Fruit fly (Drosophila melanogaster) whole organism, prepupa: ENCODE data around the gene CG7987.

ENCODE experiments used
- Blimp-1 ChIP-seq: fragments of 200-800 bp; sonication (Bioruptor generic); optimal IDR thresholded peaks from 3 replicates; lab custom pipeline; 2017; ENCODE audit warnings: missing biosample characterization, missing genetic modification characterization, mild to moderate bottlenecking, moderate library complexity, missing genetic modification reagents
- CG10669 ChIP-seq: fragments of 200-800 bp; sonication (Bioruptor generic); optimal IDR thresholded peaks from 3 replicates; lab custom pipeline; 2018; ENCODE audit warnings: missing biosample characterization, mild to moderate bottlenecking, missing genetic modification characterization, moderate library complexity
- CG11294 ChIP-seq: fragments of 200-800 bp; sonication (Bioruptor generic); IDR thresholded peaks from 2 replicates; pipeline ENCODE4 v1.3.6; 2022; ENCODE audit warnings: missing biosample characterization, missing genetic modification characterization
- CG11762 ChIP-seq: fragments of 200-800 bp; sonication (Bioruptor generic); optimal IDR thresholded peaks from 3 replicates; lab custom pipeline; 2016; ENCODE audit warnings: missing biosample characterization, missing genetic modification characterization; ENCODE audit not compliant: insufficient read depth
- CG11902 ChIP-seq: fragments of 200-800 bp; sonication (Bioruptor generic); optimal IDR thresholded peaks from 3 replicates; lab custom pipeline; 2016; ENCODE audit warnings: missing biosample characterization, missing genetic modification characterization
- CG15336 ChIP-seq: fragments of 200-800 bp; sonication (Bioruptor generic); IDR thresholded peaks from 2 replicates; pipeline ENCODE4 v1.3.6; 2022; ENCODE audit warnings: missing biosample characterization, missing genetic modification characterization
- CG1621 ChIP-seq: fragments of 200-800 bp; sonication (Bioruptor generic); optimal IDR thresholded peaks from 3 replicates; lab custom pipeline; 2018; ENCODE audit warnings: missing biosample characterization, mild to moderate bottlenecking, missing genetic modification characterization
- CG16779 ChIP-seq: fragments of 200-800 bp; sonication (Bioruptor generic); optimal IDR thresholded peaks from 3 replicates; lab custom pipeline; 2017; ENCODE audit warnings: missing biosample characterization, mild to moderate bottlenecking, missing genetic modification characterization
- CG34406 ChIP-seq: fragments of 200-800 bp; sonication (Bioruptor generic); optimal IDR thresholded peaks from 3 replicates; lab custom pipeline; 2016; ENCODE audit warnings: missing biosample characterization, missing genetic modification characterization
- CG3919 ChIP-seq: fragments of 200-800 bp; sonication (Bioruptor generic); optimal IDR thresholded peaks from 3 replicates; lab custom pipeline; 2016; ENCODE audit warnings: missing biosample characterization, missing genetic modification characterization
- CG6163 ChIP-seq: fragments of 200-800 bp; sonication (Bioruptor generic); IDR thresholded peaks from 3 replicates; pipeline ENCODE4 v1.3.6; 2022; ENCODE audit warnings: missing biosample characterization, missing genetic modification characterization
- CG6276 ChIP-seq: fragments of 200-800 bp; sonication (Bioruptor generic); optimal IDR thresholded peaks from 2 replicates; lab custom pipeline; 2017; ENCODE audit warnings: missing biosample characterization, mild to moderate bottlenecking, missing genetic modification characterization
- CG6792 ChIP-seq: fragments of 200-800 bp; sonication (Bioruptor generic); optimal IDR thresholded peaks from 3 replicates; lab custom pipeline; 2016; ENCODE audit warnings: missing biosample characterization, missing genetic modification characterization
- CG6808 ChIP-seq: fragments of 200-800 bp; sonication (Bioruptor generic); optimal IDR thresholded peaks from 3 replicates; lab custom pipeline; 2017; ENCODE audit warnings: missing biosample characterization, missing genetic modification characterization, mild to moderate bottlenecking, moderate library complexity, missing genetic modification reagents
- CG7368 ChIP-seq: fragments of 200-800 bp; sonication (Bioruptor generic); optimal IDR thresholded peaks from 3 replicates; lab custom pipeline; 2016; ENCODE audit warnings: missing biosample characterization, missing genetic modification characterization
- CG8119 ChIP-seq: fragments of 200-800 bp; sonication (Bioruptor generic); IDR thresholded peaks from 3 replicates; pipeline ENCODE4 v1.3.6; 2022; ENCODE audit warnings: missing biosample characterization, missing genetic modification characterization
- CG8319 ChIP-seq: fragments of 200-800 bp; sonication (Bioruptor generic); optimal IDR thresholded peaks from 3 replicates; lab custom pipeline; 2016; ENCODE audit warnings: missing biosample characterization, missing genetic modification characterization
- CG8632 ChIP-seq: fragments of 200-800 bp; sonication (Bioruptor generic); optimal IDR thresholded peaks from 3 replicates; lab custom pipeline; 2016; ENCODE audit warnings: missing biosample characterization, missing genetic modification characterization
- CG9139 ChIP-seq: fragments of 200-800 bp; sonication (Bioruptor generic); optimal IDR thresholded peaks from 3 replicates; lab custom pipeline; 2017; ENCODE audit warnings: missing biosample characterization, mild to moderate bottlenecking, missing genetic modification characterization
- Eip78C ChIP-seq: fragments of 200-800 bp; sonication (Bioruptor generic); peaks from one replicate; lab custom pipeline; 2016; ENCODE audit warnings: missing biosample characterization, missing genetic modification characterization
- Ets21C ChIP-seq: fragments of 200-800 bp; sonication (Bioruptor generic); optimal IDR thresholded peaks from 3 replicates; lab custom pipeline; 2016; ENCODE audit warnings: missing biosample characterization, missing genetic modification characterization
- Ets96B ChIP-seq: fragments of 200-800 bp; optimal IDR thresholded peaks from 2 replicates; lab custom pipeline; 2019; ENCODE audit warnings: missing biosample characterization, mild to moderate bottlenecking, missing genetic modification characterization, moderate library complexity
- Hr39 ChIP-seq: fragments of 200-800 bp; sonication (Bioruptor generic); optimal IDR thresholded peaks from 2 replicates; lab custom pipeline; 2016; ENCODE audit warnings: missing biosample characterization, missing genetic modification characterization
- Lpt ChIP-seq: fragments of 200-800 bp; sonication (Bioruptor generic); optimal IDR thresholded peaks from 3 replicates; lab custom pipeline; 2016; ENCODE audit warnings: missing biosample characterization, missing genetic modification characterization
- Met ChIP-seq: fragments of 200-800 bp; sonication (Bioruptor generic); optimal IDR thresholded peaks from 3 replicates; lab custom pipeline; 2016; ENCODE audit warnings: missing biosample characterization, missing genetic modification characterization
- OdsH ChIP-seq: fragments of 200-800 bp; sonication (Bioruptor generic); optimal IDR thresholded peaks from 3 replicates; lab custom pipeline; 2016; ENCODE audit warnings: missing biosample characterization, missing genetic modification characterization
- Smox ChIP-seq: fragments of 200-800 bp; sonication (Bioruptor generic); optimal IDR thresholded peaks from 3 replicates; lab custom pipeline; 2016; ENCODE audit warnings: missing biosample characterization, missing genetic modification characterization
- Sox102F ChIP-seq: fragments of 200-800 bp; sonication (Bioruptor generic); optimal IDR thresholded peaks from 2 replicates; lab custom pipeline; 2016; ENCODE audit warnings: missing biosample characterization, mild to moderate bottlenecking, missing genetic modification characterization
- Sox14 ChIP-seq: fragments of 200-800 bp; sonication (Bioruptor generic); optimal IDR thresholded peaks from 3 replicates; lab custom pipeline; 2016; ENCODE audit warnings: missing biosample characterization, missing genetic modification characterization
- achi ChIP-seq: fragments of 200-800 bp; sonication (Bioruptor generic); optimal IDR thresholded peaks from 3 replicates; lab custom pipeline; 2016; ENCODE audit warnings: missing biosample characterization, missing genetic modification characterization
- acj6 ChIP-seq: fragments of 200-800 bp; sonication (Bioruptor generic); optimal IDR thresholded peaks from 3 replicates; lab custom pipeline; 2016; ENCODE audit warnings: missing biosample characterization, missing genetic modification characterization
- dac ChIP-seq: fragments of 200-800 bp; sonication (Bioruptor generic); optimal IDR thresholded peaks from 2 replicates; lab custom pipeline; 2017; ENCODE audit warnings: missing biosample characterization, mild to moderate bottlenecking, missing genetic modification characterization
- dsx ChIP-seq: fragments of 200-800 bp; optimal IDR thresholded peaks from 3 replicates; lab custom pipeline; 2019; ENCODE audit warnings: missing biosample characterization, mild to moderate bottlenecking, missing genetic modification characterization, moderate library complexity; ENCODE audit not compliant: poor library complexity, severe bottlenecking
- eg ChIP-seq: fragments of 200-800 bp; sonication (Bioruptor generic); IDR thresholded peaks from 3 replicates; pipeline ENCODE4 v1.3.6; 2022; ENCODE audit warnings: missing biosample characterization, missing genetic modification characterization
- esn ChIP-seq: fragments of 200-800 bp; sonication (Bioruptor generic); optimal IDR thresholded peaks from 2 replicates; lab custom pipeline; 2016; ENCODE audit warnings: missing biosample characterization, mild to moderate bottlenecking, missing genetic modification characterization, moderate library complexity
- fd59A ChIP-seq: fragments of 200-800 bp; sonication (Bioruptor generic); optimal IDR thresholded peaks from 2 replicates; lab custom pipeline; 2017; ENCODE audit warnings: missing biosample characterization, mild to moderate bottlenecking, missing genetic modification characterization, missing genetic modification reagents
- fd85E ChIP-seq: fragments of 200-800 bp; sonication (Bioruptor generic); optimal IDR thresholded peaks from 3 replicates; lab custom pipeline; 2016; ENCODE audit warnings: missing biosample characterization, missing genetic modification characterization
- fkh ChIP-seq: fragments of 200-800 bp; sonication (Bioruptor generic); optimal IDR thresholded peaks from 3 replicates; lab custom pipeline; 2017; ENCODE audit warnings: missing biosample characterization, mild to moderate bottlenecking, missing genetic modification characterization, moderate library complexity
- net ChIP-seq: fragments of 200-800 bp; sonication (Bioruptor generic); optimal IDR thresholded peaks from 3 replicates; lab custom pipeline; 2016; ENCODE audit warnings: missing biosample characterization, missing genetic modification characterization
- pdm3 ChIP-seq: fragments of 200-800 bp; sonication (Bioruptor generic); optimal IDR thresholded peaks from 3 replicates; lab custom pipeline; 2016; ENCODE audit warnings: missing biosample characterization, missing genetic modification characterization
- salr ChIP-seq, 2 experiments: fragments of 200-800 bp; sonication (Bioruptor generic); optimal IDR thresholded peaks; 3 replicates each; lab custom pipeline; 2016 to 2018; ENCODE audit warnings: missing biosample characterization in 2 of 2, missing genetic modification characterization in 2 of 2, mild to moderate bottlenecking in 1 of 2
- spab ChIP-seq: fragments of 200-800 bp; sonication (Bioruptor generic); optimal IDR thresholded peaks from 2 replicates; lab custom pipeline; 2017; ENCODE audit warnings: missing biosample characterization, mild to moderate bottlenecking, missing genetic modification characterization, missing genetic modification reagents
- ss ChIP-seq, 2 experiments: fragments of 200-800 bp; sonication (Bioruptor generic); optimal IDR thresholded peaks; 2 replicates in 1 of 2; 3 replicates in 1 of 2; lab custom pipeline; 2017 to 2018; ENCODE audit warnings: mild to moderate bottlenecking in 2 of 2, missing biosample characterization in 2 of 2, missing genetic modification characterization in 2 of 2, moderate library complexity in 1 of 2
- svp ChIP-seq: fragments of 200-800 bp; sonication (Bioruptor generic); peaks from one replicate; lab custom pipeline; 2016; ENCODE audit warnings: missing biosample characterization, missing genetic modification characterization
- vri ChIP-seq: fragments of 200-800 bp; sonication (Bioruptor generic); optimal IDR thresholded peaks from 3 replicates; lab custom pipeline; 2016; ENCODE audit warnings: missing biosample characterization, mild to moderate bottlenecking, missing genetic modification characterization

CG7987 gene

DNA sequence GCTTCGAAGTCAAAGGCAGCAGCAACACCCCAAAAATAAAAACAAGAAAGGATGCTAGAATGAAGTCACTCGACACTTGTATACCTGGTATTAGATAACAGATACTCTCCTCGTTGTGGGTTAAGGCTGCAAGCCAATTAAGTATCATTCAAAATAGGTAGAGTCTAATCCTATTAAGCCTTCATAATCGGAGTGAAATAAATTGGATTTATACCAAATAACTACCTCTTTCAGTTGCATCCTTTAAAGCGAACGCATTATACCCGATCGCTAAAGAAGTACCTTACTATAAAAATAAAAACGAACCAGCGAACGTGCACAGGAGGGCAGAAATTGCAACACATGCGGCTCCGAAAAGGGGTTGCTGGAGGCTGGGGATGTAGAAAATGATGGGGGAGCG is 46.9 kb upstream of the CG7987 start (continued):
- TF ChIP-seq CG8119 (GFP tag; lab: Robert Waterston, UW) (no peak), CG6163 (GFP tag; lab: Robert Waterston, UW) (peak; percentile 43; the same call in 1 of the 3 replicates), spab (GFP tag; lab: Kevin White, UChicago) (peak; percentile 19), CG7368 (peak; percentile 0), fd59A (peak; percentile 1), Smox (no peak), CG8319 (GFP tag; lab: Kevin White, UChicago) (no peak), CG1621 (no peak), svp (GFP tag; lab: Kevin White, UChicago) (peak; percentile 53), net (peak; percentile 8), Ets21C (GFP tag; lab: Kevin White, UChicago) (no peak), CG11902 (no peak), Met (peak; percentile 12), CG3919 (GFP tag; lab: Kevin White, UChicago) (no peak), CG6792 (GFP tag; lab: Kevin White, UChicago) (no peak), esn (GFP tag; lab: Kevin White, UChicago) (no peak), CG11294 (GFP tag; lab: Robert Waterston, UW) (no peak), fkh (GFP tag; lab: Kevin White, UChicago) (no peak), fd85E (GFP tag; lab: Kevin White, UChicago) (no peak), acj6 (GFP tag; lab: Kevin White, UChicago) (peak; percentile 20), ss (GFP tag; optimal IDR thresholded peaks at IDR 0.05; lab: Kevin White, UChicago) (peak in 1 of 2 experiments; percentile 41), OdsH (GFP tag; lab: Kevin White, UChicago) (peak; percentile 15), vri (GFP tag; lab: Kevin White, UChicago) (no peak), CG6276 (no peak)
- TF ChIP-seq, all 60 proteins: peak for 22

dm6 chr3R:14608892-14609692 is 33.4 kb upstream of the CG7987 start, which contains the start of gene CG14853:
CG14853 (plus strand) TSS chr3R:14609642.
- peak; percentile 9 for TF ChIP-seq CG6808 (GFP tag; lab: Kevin White, UChicago)
- peak; percentile 59 for TF ChIP-seq acj6 (GFP tag; lab: Kevin White, UChicago)
- no peak for TF ChIP-seq CG11762 (GFP tag; lab: Kevin White, UChicago)
- peak; percentile 36; the same call in 2 of the 3 replicates for TF ChIP-seq CG6163 (GFP tag; lab: Robert Waterston, UW)
- TF ChIP-seq ss (GFP tag; optimal IDR thresholded peaks at IDR 0.05; lab: Kevin White, UChicago) = peak in 1 of 2 experiments; percentile 60
- TF ChIP-seq dac (GFP tag; lab: Kevin White, UChicago) = no peak
- TF ChIP-seq Sox102F = peak; percentile 19
- TF ChIP-seq eg (GFP tag; lab: Robert Waterston, UW) = peak; percentile 51; the same call in 1 of the 3 replicates
- TF ChIP-seq dsx = peak; percentile 27
- peak; percentile 3 for TF ChIP-seq CG16779
- peak; percentile 50 for TF ChIP-seq svp (GFP tag; lab: Kevin White, UChicago)
- peak; percentile 63 for TF ChIP-seq fkh (GFP tag; lab: Kevin White, UChicago)
- peak; percentile 18 for TF ChIP-seq Hr39 (GFP tag; lab: Kevin White, UChicago)
- TF ChIP-seq achi (GFP tag; lab: Kevin White, UChicago) = peak; percentile 71
- TF ChIP-seq fd85E (GFP tag; lab: Kevin White, UChicago) = no peak
- peak; percentile 20 for TF ChIP-seq fd59A
- TF ChIP-seq CG8119 (GFP tag; lab: Robert Waterston, UW) = peak; percentile 79
- TF ChIP-seq CG15336 = peak; percentile 74
- TF ChIP-seq CG3919 (GFP tag; lab: Kevin White, UChicago) = peak; percentile 21
- TF ChIP-seq pdm3 (GFP tag; lab: Kevin White, UChicago) = peak; percentile 33
- peak; percentile 17 for TF ChIP-seq CG6792 (GFP tag; lab: Kevin White, UChicago)
- no peak for TF ChIP-seq Blimp-1
- peak; percentile 48 for TF ChIP-seq CG9139
- TF ChIP-seq CG10669 (GFP tag; lab: Kevin White, UChicago) = peak; percentile 3
- TF ChIP-seq Smox = peak; percentile 39
- no peak for TF ChIP-seq CG1621
- TF ChIP-seq Sox14 (GFP tag; lab: Kevin White, UChicago) = no peak
- peak; percentile 22 for TF ChIP-seq Met
- TF ChIP-seq CG34406 = peak; percentile 68
- peak; percentile 35; the same call in 1 of the 2 replicates for TF ChIP-seq CG11294 (GFP tag; lab: Robert Waterston, UW)
- TF ChIP-seq Ets96B = peak; percentile 67
- peak; percentile 65 for TF ChIP-seq net
- no peak for TF ChIP-seq CG11902
- no peak for TF ChIP-seq spab (GFP tag; lab: Kevin White, UChicago)
- peak; percentile 42 for TF ChIP-seq vri (GFP tag; lab: Kevin White, UChicago)
- peak; percentile 79 for TF ChIP-seq Eip78C (GFP tag; lab: Kevin White, UChicago)
- TF ChIP-seq CG8632 (GFP tag; lab: Kevin White, UChicago) = peak; percentile 47
- no peak for TF ChIP-seq Lpt (GFP tag; lab: Kevin White, UChicago)
- peak; percentile 5 to 53 for TF ChIP-seq salr (GFP tag; optimal IDR thresholded peaks at IDR 0.05; lab: Kevin White, UChicago)
